Fruit fly (Drosophila melanogaster) whole organism, embryonic: ENCODE results near the gene eIF2Bepsilon.

Source experiments
- Abd-B ChIP-seq: fragments of 200-800 bp; sonication (Bioruptor generic); optimal IDR thresholded peaks from 2 replicates; lab custom pipeline; 2018; ENCODE audit warnings: missing biosample characterization, mild to moderate bottlenecking, missing genetic modification characterization, moderate library complexity
- Atf3 ChIP-seq: fragments of 200-800 bp; sonication (Bioruptor generic); optimal IDR thresholded peaks from 3 replicates; lab custom pipeline; 2016; ENCODE audit warnings: missing biosample characterization, missing genetic modification characterization
- Blimp-1 ChIP-seq: fragments of 200-800 bp; sonication (Bioruptor generic); optimal IDR thresholded peaks from 3 replicates; lab custom pipeline; 2018; ENCODE audit warnings: missing biosample characterization, missing genetic modification characterization, mild to moderate bottlenecking, moderate library complexity, missing genetic modification reagents
- Bteb2 ChIP-seq: fragments of 200-800 bp; sonication (Bioruptor generic); optimal IDR thresholded peaks from 2 replicates; lab custom pipeline; 2016; ENCODE audit warnings: missing biosample characterization, missing genetic modification characterization
- CG10565 ChIP-seq: fragments of 200-800 bp; sonication (Bioruptor generic); optimal IDR thresholded peaks from 3 replicates; lab custom pipeline; 2016; ENCODE audit warnings: missing biosample characterization, mild to moderate bottlenecking, missing genetic modification characterization
- CG14441 ChIP-seq: fragments of 200-800 bp; sonication (Bioruptor generic); IDR thresholded peaks from 2 replicates; pipeline ENCODE4 v1.3.6; 2022; ENCODE audit warnings: missing biosample characterization, missing genetic modification characterization
- CG16813 ChIP-seq: fragments of 200-800 bp; sonication (Bioruptor generic); IDR thresholded peaks from 3 replicates; pipeline ENCODE4 v1.3.6; 2022; ENCODE audit warnings: missing biosample characterization, missing genetic modification characterization; ENCODE audit not compliant: partially characterized antibody
- CG18764 ChIP-seq: fragments of 200-800 bp; sonication (Bioruptor generic); optimal IDR thresholded peaks from 3 replicates; lab custom pipeline; 2016; ENCODE audit warnings: missing biosample characterization, missing genetic modification characterization
- CG2129 ChIP-seq: fragments of 200-800 bp; sonication (Bioruptor generic); IDR thresholded peaks from 2 replicates; pipeline ENCODE4 v1.3.6; 2022; ENCODE audit warnings: missing biosample characterization, missing genetic modification characterization; ENCODE audit not compliant: partially characterized antibody
- CG2199 ChIP-seq: fragments of 200-800 bp; sonication (Bioruptor generic); IDR thresholded peaks from 3 replicates; pipeline ENCODE4 v1.3.6; 2022; ENCODE audit warnings: missing biosample characterization, missing genetic modification characterization
- CG30403 ChIP-seq: fragments of 200-800 bp; sonication (Bioruptor generic); optimal IDR thresholded peaks from 3 replicates; lab custom pipeline; 2016; ENCODE audit warnings: missing biosample characterization, missing genetic modification characterization
- CG30431 ChIP-seq: fragments of 200-800 bp; sonication (Bioruptor generic); optimal IDR thresholded peaks from 2 replicates; lab custom pipeline; 2017; ENCODE audit warnings: missing biosample characterization, missing genetic modification characterization
- CG32532 ChIP-seq: fragments of 200-800 bp; sonication (Bioruptor generic); IDR thresholded peaks from 2 replicates; pipeline ENCODE4 v1.3.6; 2022; ENCODE audit warnings: missing biosample characterization, missing genetic modification characterization
- CG3726 ChIP-seq: fragments of 200-800 bp; sonication (Bioruptor generic); IDR thresholded peaks from 3 replicates; pipeline ENCODE4, ENCODE4 v1.3.6; 2022; ENCODE audit warnings: missing biosample characterization, missing genetic modification characterization
- CG3838 ChIP-seq: fragments of 200-800 bp; sonication (Bioruptor generic); optimal IDR thresholded peaks from 3 replicates; lab custom pipeline; 2016; ENCODE audit warnings: missing biosample characterization, missing genetic modification characterization
- CG42726 ChIP-seq: fragments of 200-800 bp; sonication (Bioruptor generic); IDR thresholded peaks from 2 replicates; pipeline ENCODE4 v1.3.6; 2022; ENCODE audit warnings: missing biosample characterization, missing genetic modification characterization; ENCODE audit not compliant: partially characterized antibody
- CG4360 ChIP-seq: fragments of 200-800 bp; sonication (Bioruptor generic); IDR thresholded peaks from 2 replicates; pipeline ENCODE4 v1.3.6; 2022; ENCODE audit warnings: missing biosample characterization, missing genetic modification characterization
- CG6854 ChIP-seq: fragments of 200-800 bp; sonication (Bioruptor generic); optimal IDR thresholded peaks from 3 replicates; lab custom pipeline; 2017; ENCODE audit warnings: missing biosample characterization, mild to moderate bottlenecking, missing genetic modification characterization
- CG8281 ChIP-seq: fragments of 200-800 bp; sonication (Bioruptor generic); optimal IDR thresholded peaks from 2 replicates; lab custom pipeline; 2018; ENCODE audit warnings: missing biosample characterization, mild to moderate bottlenecking, missing genetic modification characterization, moderate library complexity
- CG8478 ChIP-seq: fragments of >200 bp; optimal IDR thresholded peaks from 2 replicates; lab custom pipeline; 2018
- CG8765 ChIP-seq: fragments of 200-800 bp; sonication (Bioruptor generic); IDR thresholded peaks from 2 replicates; pipeline ENCODE4 v1.3.6; 2022; ENCODE audit warnings: missing biosample characterization, missing genetic modification characterization
- CG9437 ChIP-seq: fragments of 200-800 bp; sonication (Bioruptor generic); optimal IDR thresholded peaks from 2 replicates; lab custom pipeline; 2018; ENCODE audit warnings: missing biosample characterization, mild to moderate bottlenecking, missing genetic modification characterization
- CG9876 ChIP-seq: fragments of 200-800 bp; sonication (Bioruptor generic); optimal IDR thresholded peaks from 2 replicates; lab custom pipeline; 2016; ENCODE audit warnings: missing biosample characterization, missing genetic modification characterization
- Dp ChIP-seq: fragments of 200-800 bp; sonication (Bioruptor generic); optimal IDR thresholded peaks from 2 replicates; lab custom pipeline; 2018; ENCODE audit warnings: missing biosample characterization, mild to moderate bottlenecking, missing genetic modification characterization, moderate library complexity
- Drgx ChIP-seq: fragments of 200-800 bp; sonication (Bioruptor generic); IDR thresholded peaks from 2 replicates; pipeline ENCODE4 v1.3.6; 2022; ENCODE audit warnings: missing biosample characterization, missing genetic modification characterization
- Hmx ChIP-seq: fragments of 200-800 bp; sonication (Bioruptor generic); optimal IDR thresholded peaks from 2 replicates; lab custom pipeline; 2016; ENCODE audit warnings: missing biosample characterization, missing genetic modification characterization
- Hr78 ChIP-seq, 2 experiments: fragments of 200-800 bp in 1 of 2; fragments of >200 bp in 1 of 2; sonication (Bioruptor generic) in 1 of 2; optimal IDR thresholded peaks; 2 replicates each; lab custom pipeline; 2017 to 2019; ENCODE audit warnings: missing biosample characterization in 2 of 2, missing genetic modification characterization in 2 of 2, mild to moderate bottlenecking in 1 of 2, moderate library complexity in 1 of 2
- Oli ChIP-seq: fragments of 200-800 bp; sonication (Bioruptor generic); optimal IDR thresholded peaks from 2 replicates; lab custom pipeline; 2018; ENCODE audit warnings: missing biosample characterization, mild to moderate bottlenecking, missing genetic modification characterization, moderate library complexity
- Rx ChIP-seq: fragments of 200-800 bp; sonication (Bioruptor generic); IDR thresholded peaks from 2 replicates; pipeline ENCODE4 v1.3.6; 2022; ENCODE audit warnings: missing biosample characterization, missing genetic modification characterization
- Sox100B ChIP-seq: fragments of 200-800 bp; sonication (Bioruptor generic); optimal IDR thresholded peaks from 3 replicates; lab custom pipeline; 2018; ENCODE audit warnings: missing biosample characterization, mild to moderate bottlenecking, missing genetic modification characterization
- Spps ChIP-seq: fragments of 200-800 bp; sonication (Bioruptor generic); optimal IDR thresholded peaks from 2 replicates; lab custom pipeline; 2018; ENCODE audit warnings: missing biosample characterization, mild to moderate bottlenecking, missing genetic modification characterization
- Xbp1 ChIP-seq: fragments of 200-800 bp; sonication (Bioruptor generic); optimal IDR thresholded peaks from 3 replicates; lab custom pipeline; 2016; ENCODE audit warnings: missing biosample characterization, mild to moderate bottlenecking, missing genetic modification characterization
- ap ChIP-seq: fragments of 200-800 bp; sonication (Bioruptor generic); IDR thresholded peaks from 2 replicates; pipeline ENCODE4 v1.3.6; 2022; ENCODE audit warnings: missing biosample characterization, missing genetic modification characterization
- br ChIP-seq: fragments of >200 bp; optimal IDR thresholded peaks from 2 replicates; lab custom pipeline; 2017
- crp ChIP-seq, 2 experiments: fragments of 200-800 bp; sonication (Bioruptor generic); optimal IDR thresholded peaks; 2 replicates in 1 of 2; 3 replicates in 1 of 2; lab custom pipeline; 2017; ENCODE audit warnings: missing biosample characterization in 2 of 2, missing genetic modification characterization in 2 of 2, mild to moderate bottlenecking in 1 of 2, moderate library complexity in 1 of 2
- gcm ChIP-seq: fragments of 200-800 bp; sonication (Bioruptor generic); optimal IDR thresholded peaks from 2 replicates; lab custom pipeline; 2019; ENCODE audit warnings: missing biosample characterization, mild to moderate bottlenecking, missing genetic modification characterization, moderate library complexity
- gsb-n ChIP-seq: fragments of 200-800 bp; sonication (Bioruptor generic); optimal IDR thresholded peaks from 3 replicates; lab custom pipeline; 2018; ENCODE audit warnings: missing biosample characterization, mild to moderate bottlenecking, missing genetic modification characterization
- insv ChIP-seq, 2 experiments: fragments of 200-800 bp; sonication (Bioruptor generic); optimal IDR thresholded peaks; 3 replicates each; lab custom pipeline; 2016 to 2018; ENCODE audit warnings: missing biosample characterization in 2 of 2, missing genetic modification characterization in 2 of 2
- inv ChIP-seq: fragments of 200-800 bp; sonication (Bioruptor generic); IDR thresholded peaks from 2 replicates; pipeline ENCODE4 v1.3.6; 2022; ENCODE audit warnings: missing biosample characterization, missing genetic modification characterization; ENCODE audit not compliant: partially characterized antibody
- knrl ChIP-seq: fragments of 200-800 bp; sonication (Bioruptor generic); IDR thresholded peaks from 3 replicates; pipeline ENCODE4 v1.3.6; 2022; ENCODE audit warnings: missing biosample characterization, missing genetic modification characterization; ENCODE audit not compliant: partially characterized antibody
- lilli ChIP-seq: fragments of 200-800 bp; sonication (Bioruptor generic); optimal IDR thresholded peaks from 3 replicates; lab custom pipeline; 2016; ENCODE audit warnings: missing biosample characterization, missing genetic modification characterization
- pita ChIP-seq: fragments of 200-800 bp; sonication (Bioruptor generic); optimal IDR thresholded peaks from 2 replicates; lab custom pipeline; 2017; ENCODE audit warnings: missing biosample characterization, mild to moderate bottlenecking, missing genetic modification characterization
- sna ChIP-seq: fragments of 200-800 bp; sonication (Bioruptor generic); IDR thresholded peaks from 2 replicates; pipeline ENCODE4 v1.3.6; 2022; ENCODE audit warnings: missing biosample characterization, missing genetic modification characterization; ENCODE audit not compliant: partially characterized antibody
- so ChIP-seq: fragments of 200-800 bp; sonication (Bioruptor generic); IDR thresholded peaks from 3 replicates; pipeline ENCODE4 v1.3.6; 2022; ENCODE audit warnings: missing biosample characterization, missing genetic modification characterization
- sob ChIP-seq: fragments of 200-800 bp; sonication (Bioruptor generic); IDR thresholded peaks from 2 replicates; pipeline ENCODE4 v1.3.6; 2022; ENCODE audit warnings: missing biosample characterization, missing genetic modification characterization
- tna ChIP-seq: fragments of 200-800 bp; sonication (Bioruptor generic); IDR thresholded peaks from 2 replicates; pipeline ENCODE4 v1.3.6; 2022; ENCODE audit warnings: missing biosample characterization, missing genetic modification characterization; ENCODE audit not compliant: partially characterized antibody

eIF2Bepsilon gene

dm6 chrX:1964409-1965345, 42.0 kb upstream of the eIF2Bepsilon start (continued):
- TF ChIP-seq Xbp1 (GFP tag; lab: Kevin White, UChicago), result no peak
- TF ChIP-seq sob (GFP tag; lab: Robert Waterston, UW), result no peak
- no peak for TF ChIP-seq CG3726 (GFP tag; lab: Robert Waterston, UW)
- TF ChIP-seq gsb-n, result no peak
- TF ChIP-seq Drgx (GFP tag; lab: Robert Waterston, UW), result peak; percentile 27; the same call in 1 of the 2 replicates
- TF ChIP-seq Blimp-1 (GFP tag; lab: Kevin White, UChicago), result peak; percentile 57
- TF ChIP-seq knrl (GFP tag; lab: Robert Waterston, UW), result no peak
- TF ChIP-seq Hr78 (GFP tag; optimal IDR thresholded peaks at IDR 0.05; lab: Kevin White, UChicago), result peak in 1 of 2 experiments; percentile 79
- TF ChIP-seq Hmx (GFP tag; lab: Kevin White, UChicago), result no peak
- no peak for TF ChIP-seq CG8765 (GFP tag; lab: Robert Waterston, UW)
- no peak for TF ChIP-seq so (GFP tag; lab: Robert Waterston, UW)
- no peak for TF ChIP-seq pita (GFP tag; lab: Kevin White, UChicago)

- TF ChIP-seq CG9876 (GFP tag; lab: Kevin White, UChicago) (peak; percentile 83), ap (peak; percentile 96), CG2199 (GFP tag; lab: Robert Waterston, UW) (peak; percentile 96), CG10565 (GFP tag; lab: Kevin White, UChicago) (peak; percentile 53), CG4360 (GFP tag; lab: Robert Waterston, UW) (peak; percentile 63), inv (no peak), Spps (tag; lab: Kevin White, UChicago) (peak; percentile 40), CG9437 (GFP tag; lab: Kevin White, UChicago) (peak; percentile 87), br (lab: Kevin White, UChicago) (no peak), Abd-B (peak; percentile 93), CG2129 (GFP tag; lab: Robert Waterston, UW) (no peak), tna (GFP tag; lab: Robert Waterston, UW) (no peak), CG30403 (GFP tag; lab: Kevin White, UChicago) (peak; percentile 94), Sox100B (GFP tag; lab: Kevin White, UChicago) (peak; percentile 91), CG32532 (GFP tag; lab: Robert Waterston, UW) (peak; percentile 92), CG14441 (GFP tag; lab: Robert Waterston, UW) (peak; percentile 97), CG8281 (tag; lab: Kevin White, UChicago) (peak; percentile 82), CG16813 (no peak), Oli (peak; percentile 95), Bteb2 (GFP tag; lab: Kevin White, UChicago) (peak; percentile 87), insv (GFP tag; optimal IDR thresholded peaks at IDR 0.05; lab: Kevin White, UChicago) (peak in 1 of 2 experiments; percentile 44), crp (GFP tag; optimal IDR thresholded peaks at IDR 0.05; lab: Kevin White, UChicago) (peak in 1 of 2 experiments; percentile 69), CG18764 (GFP tag; lab: Kevin White, UChicago) (peak; percentile 89), Atf3 (GFP tag; lab: Kevin White, UChicago) (peak; percentile 90), gcm (GFP tag; lab: Kevin White, UChicago) (peak; percentile 80), sna (GFP tag; lab: Robert Waterston, UW) (no peak), CG6854 (GFP tag; lab: Kevin White, UChicago) (peak; percentile 84), Rx (peak; percentile 93), CG8478 (lab: Kevin White, UChicago) (no peak), CG30431 (GFP tag; lab: Kevin White, UChicago) (peak; percentile 92), CG3838 (GFP tag; lab: Kevin White, UChicago) (peak; percentile 76), lilli (GFP tag; lab: Kevin White, UChicago) (peak; percentile 95), Dp (no peak), CG42726 (no peak)
Observed at dm6 chrX:1963591-1964216, 41.0 kb upstream of the eIF2Bepsilon start.
